Worm (Caenorhabditis elegans) whole organism, late embryonic: ENCODE measurements around the gene shn-1.

Experiments
- ceh-14 ChIP-seq: sonication (generic microtip); optimal IDR thresholded peaks from 2 replicates; lab custom pipeline; 2016; ENCODE audit warnings: missing genotype, missing genetic modification characterization, missing compliant biosample characterization
- dmd-4 ChIP-seq: sonication (generic microtip); optimal IDR thresholded peaks from 2 replicates; lab custom pipeline; 2016; ENCODE audit warnings: borderline replicate concordance, missing genetic modification characterization, missing compliant biosample characterization
- lim-6 ChIP-seq: sonication (generic microtip); optimal IDR thresholded peaks from 2 replicates; lab custom pipeline; 2016; ENCODE audit warnings: missing genetic modification characterization, missing compliant biosample characterization
- npax-4 ChIP-seq: sonication (generic microtip); optimal IDR thresholded peaks from 2 replicates; lab custom pipeline; 2016; ENCODE audit warnings: missing genetic modification characterization, missing compliant biosample characterization
- rnt-1 ChIP-seq: sonication (generic microtip); optimal IDR thresholded peaks from 2 replicates; lab custom pipeline; 2016; ENCODE audit warnings: missing genetic modification characterization, missing compliant biosample characterization
- ztf-16 ChIP-seq: sonication (generic microtip); optimal IDR thresholded peaks from 2 replicates; lab custom pipeline; 2017; ENCODE audit warnings: missing genetic modification characterization, missing compliant biosample characterization

ce11 chrII:11438417-11438816, 47.7 kb upstream of the shn-1 start, which contains the start of gene vha-6:
- TF ChIP-seq rnt-1 (tag; lab: Kevin White, UChicago) (no peak), lim-6 (no peak), ztf-16 (tag; lab: Kevin White, UChicago) (no peak), ceh-14 (no peak), dmd-4 (tag; lab: Kevin White, UChicago) (no peak), npax-4 (tag; lab: Kevin White, UChicago) (no peak)
